Fruit fly (Drosophila melanogaster) whole organism, adult: Measurements from ENCODE around the gene CG16727.

Experiments
- CG11617 ChIP-seq: fragments of 200-800 bp; sonication (Bioruptor generic); optimal IDR thresholded peaks from 2 replicates; lab custom pipeline; 2017; ENCODE audit warnings: mild to moderate bottlenecking, missing biosample characterization, missing genetic modification reagents, missing genetic modification characterization
- CG12768 ChIP-seq: fragments of 200-800 bp; sonication (Bioruptor generic); optimal IDR thresholded peaks from 2 replicates; lab custom pipeline; 2017; ENCODE audit warnings: missing biosample characterization, missing genetic modification characterization, mild to moderate bottlenecking, moderate library complexity, missing genetic modification reagents
- CG14711 ChIP-seq: fragments of 200-800 bp; sonication (Bioruptor generic); optimal IDR thresholded peaks from 2 replicates; lab custom pipeline; 2018; ENCODE audit warnings: missing biosample characterization, mild to moderate bottlenecking, missing genetic modification characterization, moderate library complexity
- CG1620 ChIP-seq: fragments of 200-800 bp; sonication (Bioruptor generic); optimal IDR thresholded peaks from 2 replicates; lab custom pipeline; 2016; ENCODE audit warnings: missing biosample characterization, missing genetic modification characterization
- CG33017 ChIP-seq: fragments of 200-800 bp; sonication (Bioruptor generic); optimal IDR thresholded peaks from 2 replicates; lab custom pipeline; 2018; ENCODE audit warnings: missing biosample characterization, mild to moderate bottlenecking, missing genetic modification characterization, moderate library complexity
- CG5204 ChIP-seq: fragments of 200-800 bp; sonication (Bioruptor generic); optimal IDR thresholded peaks from 2 replicates; lab custom pipeline; 2016; ENCODE audit warnings: missing biosample characterization, missing genetic modification characterization
- CG7045 ChIP-seq: fragments of 200-800 bp; sonication (Bioruptor generic); optimal IDR thresholded peaks from 2 replicates; lab custom pipeline; 2017; ENCODE audit warnings: missing biosample characterization, mild to moderate bottlenecking, missing genetic modification characterization
- CG7101 ChIP-seq: fragments of 200-800 bp; sonication (Bioruptor generic); optimal IDR thresholded peaks from 2 replicates; lab custom pipeline; 2018; ENCODE audit warnings: missing biosample characterization, mild to moderate bottlenecking, missing genetic modification characterization, moderate library complexity
- Clk ChIP-seq: fragments of 200-800 bp; sonication (Bioruptor generic); optimal IDR thresholded peaks from 2 replicates; lab custom pipeline; 2017; ENCODE audit warnings: missing biosample characterization, missing genetic modification characterization
- Crg-1 ChIP-seq: fragments of 200-800 bp; sonication (Bioruptor generic); optimal IDR thresholded peaks from 2 replicates; lab custom pipeline; 2016; ENCODE audit warnings: missing biosample characterization, missing genetic modification characterization
- Hr96 ChIP-seq: fragments of 200-800 bp; sonication (Bioruptor generic); optimal IDR thresholded peaks from 2 replicates; lab custom pipeline; 2016; ENCODE audit warnings: missing biosample characterization, missing genetic modification characterization
- Mnt ChIP-seq: fragments of 200-800 bp; sonication (Bioruptor generic); optimal IDR thresholded peaks from 2 replicates; lab custom pipeline; 2016; ENCODE audit warnings: missing biosample characterization, mild to moderate bottlenecking, missing genetic modification characterization
- bab1 ChIP-seq: fragments of 200-800 bp; sonication (Bioruptor generic); optimal IDR thresholded peaks from 3 replicates; lab custom pipeline; 2019; ENCODE audit warnings: missing biosample characterization, mild to moderate bottlenecking, missing genetic modification characterization, moderate library complexity
- cic ChIP-seq: fragments of 200-800 bp; sonication (Bioruptor generic); optimal IDR thresholded peaks from 2 replicates; lab custom pipeline; 2017; ENCODE audit warnings: missing biosample characterization, mild to moderate bottlenecking, missing genetic modification characterization, moderate library complexity
- cnc ChIP-seq, 2 experiments: fragments of >200 bp; optimal IDR thresholded peaks; 2 replicates each; lab custom pipeline; 2017
- kay ChIP-seq: fragments of 200-800 bp; sonication (Bioruptor generic); peaks from one replicate; lab custom pipeline; 2016; ENCODE audit warnings: missing biosample characterization, missing genetic modification characterization, borderline replicate concordance
- ovo ChIP-seq: fragments of 200-800 bp; sonication (Bioruptor generic); optimal IDR thresholded peaks from 2 replicates; lab custom pipeline; 2016; ENCODE audit warnings: missing biosample characterization, missing genetic modification characterization
- pad ChIP-seq: fragments of 200-800 bp; sonication (Bioruptor generic); optimal IDR thresholded peaks from 3 replicates; lab custom pipeline; 2017; ENCODE audit warnings: missing biosample characterization, missing genetic modification characterization, mild to moderate bottlenecking, moderate library complexity, missing genetic modification reagents
- tj ChIP-seq: fragments of 200-800 bp; sonication (Bioruptor generic); optimal IDR thresholded peaks from 3 replicates; lab custom pipeline; 2017; ENCODE audit warnings: missing biosample characterization, mild to moderate bottlenecking, missing genetic modification characterization, moderate library complexity
- toe ChIP-seq: fragments of 200-800 bp; sonication (Bioruptor generic); optimal IDR thresholded peaks from 2 replicates; lab custom pipeline; 2016; ENCODE audit warnings: missing biosample characterization, missing genetic modification characterization

Gene CG16727

dm6 chr3R:19624482-19624881 is 11.3 kb downstream of the CG16727 start:
- TF ChIP-seq kay (GFP tag; lab: Kevin White, UChicago) (peak; percentile 75), Clk (no peak), tj (GFP tag; lab: Kevin White, UChicago) (peak; percentile 76), CG33017 (tag; lab: Kevin White, UChicago) (no peak), CG7101 (no peak), CG7045 (GFP tag; lab: Kevin White, UChicago) (no peak)

dm6 chr3R:19625300-19626230 is 12.4 kb downstream of the CG16727 start:
- TF ChIP-seq Clk (no peak), cic (GFP tag; lab: Kevin White, UChicago) (no peak), CG33017 (tag; lab: Kevin White, UChicago) (no peak), CG12768 (GFP tag; lab: Kevin White, UChicago) (no peak), CG14711 (tag; lab: Kevin White, UChicago) (no peak), Hr96 (no peak), tj (GFP tag; lab: Kevin White, UChicago) (no peak), Mnt (GFP tag; lab: Kevin White, UChicago) (no peak), CG5204 (GFP tag; lab: Kevin White, UChicago) (no peak), CG7101 (no peak), bab1 (GFP tag; lab: Kevin White, UChicago) (no peak), toe (GFP tag; lab: Kevin White, UChicago) (no peak), cnc (optimal IDR thresholded peaks at IDR 0.05; lab: Kevin White, UChicago) (no peak), pad (GFP tag; lab: Kevin White, UChicago) (no peak), CG1620 (GFP tag; lab: Kevin White, UChicago) (no peak), ovo (GFP tag; lab: Kevin White, UChicago) (no peak), CG11617 (GFP tag; lab: Kevin White, UChicago) (no peak), kay (GFP tag; lab: Kevin White, UChicago) (no peak)

dm6 chr3R:19627792-19628522 is 14.8 kb downstream of the CG16727 start:
- peak; percentile 7 for TF ChIP-seq pad (GFP tag; lab: Kevin White, UChicago)
- no peak for TF ChIP-seq bab1 (GFP tag; lab: Kevin White, UChicago)
- peak; percentile 37 for TF ChIP-seq CG7045 (GFP tag; lab: Kevin White, UChicago)
- peak; percentile 23 for TF ChIP-seq kay (GFP tag; lab: Kevin White, UChicago)

- no peak for TF ChIP-seq Crg-1 (GFP tag; lab: Kevin White, UChicago)
- peak; percentile 76 for TF ChIP-seq Mnt (GFP tag; lab: Kevin White, UChicago)
Measured at dm6 chr3R:19632685-19633116, 19.5 kb downstream of the CG16727 start, which contains the start of gene CG6231. Gene CG6231, minus strand, starts transcription at chr3R:19632718.

dm6 chr3R:19634649-19635048 is 21.5 kb downstream of the CG16727 start, which contains the start of gene CG34138:
Gene CG34138, plus strand, starts transcription at chr3R:19634949.
- TF ChIP-seq ovo (GFP tag; lab: Kevin White, UChicago), result no peak
- no peak for TF ChIP-seq cnc (optimal IDR thresholded peaks at IDR 0.05; lab: Kevin White, UChicago)
- TF ChIP-seq kay (GFP tag; lab: Kevin White, UChicago), result no peak
- TF ChIP-seq Crg-1 (GFP tag; lab: Kevin White, UChicago), result no peak
- TF ChIP-seq CG33017 (tag; lab: Kevin White, UChicago), result no peak

dm6 chr3R:19638004-19638403 is 24.8 kb downstream of the CG16727 start:
- TF ChIP-seq cnc (optimal IDR thresholded peaks at IDR 0.05; lab: Kevin White, UChicago) (no peak), cic (GFP tag; lab: Kevin White, UChicago) (no peak), CG5204 (GFP tag; lab: Kevin White, UChicago) (no peak), CG12768 (GFP tag; lab: Kevin White, UChicago) (no peak), Hr96 (no peak), CG7045 (GFP tag; lab: Kevin White, UChicago) (no peak), CG7101 (no peak), CG33017 (tag; lab: Kevin White, UChicago) (no peak), kay (GFP tag; lab: Kevin White, UChicago) (no peak), ovo (GFP tag; lab: Kevin White, UChicago) (no peak), Crg-1 (GFP tag; lab: Kevin White, UChicago) (no peak), CG1620 (GFP tag; lab: Kevin White, UChicago) (no peak), CG11617 (GFP tag; lab: Kevin White, UChicago) (no peak), Mnt (GFP tag; lab: Kevin White, UChicago) (no peak), CG14711 (tag; lab: Kevin White, UChicago) (no peak), pad (GFP tag; lab: Kevin White, UChicago) (no peak), bab1 (GFP tag; lab: Kevin White, UChicago) (no peak), Clk (no peak), tj (GFP tag; lab: Kevin White, UChicago) (no peak), toe (GFP tag; lab: Kevin White, UChicago) (no peak)
